Worm (Caenorhabditis elegans) whole organism, young adult: ENCODE results near the gene R09B5.11.

Source experiments
- F49E8.2 ChIP-seq: sonication (generic microtip); optimal IDR thresholded peaks from 3 replicates; lab custom pipeline; 2017; ENCODE audit warnings: missing genetic modification characterization, mild to moderate bottlenecking, missing compliant biosample characterization, antibody characterized with exemption, moderate library complexity; ENCODE audit not compliant: insufficient read depth
- F57C9.4 ChIP-seq: sonication (generic microtip); optimal IDR thresholded peaks from 2 replicates; lab custom pipeline; 2017; ENCODE audit warnings: mild to moderate bottlenecking, missing genetic modification characterization, missing compliant biosample characterization
- ccch-3 ChIP-seq: fragments of 200-800 bp; sonication (Bioruptor generic); optimal IDR thresholded peaks from 2 replicates; lab custom pipeline; 2018; ENCODE audit warnings: mild to moderate bottlenecking, missing genetic modification characterization, missing compliant biosample characterization
- cebp-1 ChIP-seq, 2 experiments: fragments of 200-800 bp in 1 of 2; sonication (Bioruptor generic) in 1 of 2; sonication (generic microtip) in 1 of 2; IDR thresholded peaks in 1 of 2; optimal IDR thresholded peaks in 1 of 2; 2 replicates each; pipeline versions ENCODE4 v1.3.6 to Lab custom; 2017 to 2022; ENCODE audit warnings: missing compliant biosample characterization in 2 of 2, missing genetic modification characterization in 2 of 2, mild to moderate bottlenecking in 1 of 2, missing genetic modification reagents in 1 of 2, moderate library complexity in 1 of 2
- snpc-4 ChIP-seq, 5 experiments: fragments of 150-350 bp in 1 of 5; sonication (generic microtip) in 4 of 5; optimal IDR thresholded peaks; 2 replicates each; lab custom pipeline; 2014 to 2018; ENCODE audit warnings: missing genetic modification characterization in 5 of 5, missing biosample characterization in 3 of 5, antibody characterized with exemption in 2 of 5, mild to moderate bottlenecking in 2 of 5, missing compliant biosample characterization in 2 of 5, missing genotype in 2 of 5, moderate library complexity in 2 of 5, missing genetic modification reagents in 1 of 5

- TF ChIP-seq ccch-3 (GFP tag; lab: Kevin White, UChicago) (no peak), F49E8.2 (tag; lab: Kevin White, UChicago) (no peak), F57C9.4 (tag; lab: Kevin White, UChicago) (no peak), snpc-4 (GFP tag; optimal IDR thresholded peaks at IDR 0.05; lab: Kevin White, UChicago) (no peak), snpc-4 (tag; optimal IDR thresholded peaks at IDR 0.05; lab: Kevin White, UChicago) (no peak), cebp-1 (GFP tag; IDR thresholded peaks at IDR 0.05; lab: Robert Waterston, UW) (no peak), cebp-1 (tag; optimal IDR thresholded peaks at IDR 0.05; lab: Kevin White, UChicago) (no peak)
Measured at ce11 chrV:1476841-1477240, 37.8 kb downstream of the R09B5.11 start.
